Worm (Caenorhabditis elegans) whole organism, L4/young adult: Measurements from ENCODE around the gene R07E3.7.

ENCODE experiments used
- W03F9.2 ChIP-seq: fragments of 150-350 bp; optimal IDR thresholded peaks from 2 replicates; lab custom pipeline; 2014; ENCODE audit warnings: missing biosample characterization, missing genetic modification characterization
- dao-5 ChIP-seq: sonication (generic microtip); optimal IDR thresholded peaks from 2 replicates; lab custom pipeline; 2016; ENCODE audit warnings: missing genotype, missing genetic modification characterization, moderate library complexity, missing compliant biosample characterization
- him-1 ChIP-seq: sonication (generic microtip); optimal IDR thresholded peaks from 2 replicates; lab custom pipeline; 2016; ENCODE audit warnings: missing genotype, missing genetic modification reagents, missing genetic modification characterization, missing compliant biosample characterization

DNA sequence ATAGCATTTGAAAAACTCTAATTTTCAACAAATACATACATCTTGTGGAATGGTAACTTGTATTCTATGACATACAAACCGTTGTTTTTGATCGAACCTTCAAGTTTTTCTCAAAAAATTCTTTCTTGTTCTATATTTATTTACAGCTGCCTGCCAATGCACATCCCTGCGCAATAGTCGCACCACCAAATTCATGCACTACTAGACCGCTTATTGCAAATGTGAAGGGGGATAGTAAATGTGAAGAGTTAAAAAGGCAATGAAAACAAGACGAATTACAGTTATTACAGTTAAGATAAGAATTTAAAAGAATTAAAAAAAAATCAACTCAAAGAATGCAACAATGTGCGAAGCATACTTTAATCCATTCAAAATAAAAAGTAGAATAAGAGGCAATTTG, 1.7 kb downstream of the R07E3.7 start:
- TF ChIP-seq W03F9.2 (tag; lab: Kevin White, UChicago) (no peak), him-1 (tag; lab: Kevin White, UChicago) (no peak), dao-5 (no peak)
